Fruit fly (Drosophila melanogaster): ENCODE measurements around the gene CG11417.

The CG11417 gene

dm6 chrX:1398455-1399055, 44.7 kb downstream of the CG11417 start (continued):
- no peak for TF ChIP-seq lov (optimal IDR thresholded peaks at IDR 0.05)
- TF ChIP-seq lov (GFP tag; IDR thresholded peaks at IDR 0.05): 0 out of 3 replicates have a peak, but pooled peaks have one; percentile 47
- TF ChIP-seq CG32767 (GFP tag; IDR thresholded peaks at IDR 0.05): peak; percentile 63; the same call in 1 of the 2 replicates
- no peak for TF ChIP-seq CG8359 (GFP tag; optimal IDR thresholded peaks at IDR 0.05; ENCODE audit: borderline replicate concordance)
- TF ChIP-seq odd (GFP tag; optimal IDR thresholded peaks at IDR 0.05): peak; percentile 39
- no peak for TF ChIP-seq inv (GFP tag; IDR thresholded peaks at IDR 0.05; ENCODE audit: partially characterized antibody)
- peak; percentile 64 for TF ChIP-seq tin (GFP tag; optimal IDR thresholded peaks at IDR 0.05)
- TF ChIP-seq CG2875 (GFP tag; optimal IDR thresholded peaks at IDR 0.05): peak; percentile 55
- no peak for TF ChIP-seq HLHmδ (GFP tag; optimal IDR thresholded peaks at IDR 0.05)
- TF ChIP-seq Oaz (GFP tag; IDR thresholded peaks at IDR 0.05): peak; percentile 53
- peak; percentile 67 for TF ChIP-seq CG9932 (GFP tag; IDR thresholded peaks at IDR 0.05)
- no peak for TF ChIP-seq vnd (GFP tag; IDR thresholded peaks at IDR 0.05; ENCODE audit: partially characterized antibody)
- no peak for TF ChIP-seq nau (GFP tag; optimal IDR thresholded peaks at IDR 0.05)
- peak; percentile 67 for TF ChIP-seq CG2712 (tag; optimal IDR thresholded peaks at IDR 0.05)
- TF ChIP-seq tgo (GFP tag; IDR thresholded peaks at IDR 0.05): peak; percentile 72
- no peak for TF ChIP-seq CG12769 (tag; optimal IDR thresholded peaks at IDR 0.05)
- TF ChIP-seq CG6654 (GFP tag; optimal IDR thresholded peaks at IDR 0.05): no peak
- peak; percentile 65 for TF ChIP-seq Antp (GFP tag; optimal IDR thresholded peaks at IDR 0.05)
- no peak for TF ChIP-seq CG1832 (GFP tag; optimal IDR thresholded peaks at IDR 0.05)
- peak; percentile 73; the same call in 1 of the 2 replicates for TF ChIP-seq CG6689 (GFP tag; IDR thresholded peaks at IDR 0.05)
- no peak for TF ChIP-seq repo (GFP tag; optimal IDR thresholded peaks at IDR 0.05)
- TF ChIP-seq da (GFP tag; optimal IDR thresholded peaks at IDR 0.05): no peak
- peak; percentile 53 for TF ChIP-seq Dip3 (GFP tag; optimal IDR thresholded peaks at IDR 0.05)
- TF ChIP-seq amos (GFP tag; IDR thresholded peaks at IDR 0.05; ENCODE audit: partially characterized antibody): no peak
- peak; percentile 31; the same call in 1 of the 2 replicates for TF ChIP-seq dati (GFP tag; IDR thresholded peaks at IDR 0.05)
- TF ChIP-seq HLH54F (GFP tag; optimal IDR thresholded peaks at IDR 0.05): peak; percentile 57
- peak; percentile 64 for TF ChIP-seq CG12391 (tag; optimal IDR thresholded peaks at IDR 0.05)
- peak; percentile 19 for TF ChIP-seq fu2 (GFP tag; optimal IDR thresholded peaks at IDR 0.05)
- peak; percentile 12; the same call in 1 of the 3 replicates for TF ChIP-seq sr (GFP tag; IDR thresholded peaks at IDR 0.05)
- peak; percentile 32; the same call in 1 of the 2 replicates for TF ChIP-seq gt (GFP tag; IDR thresholded peaks at IDR 0.05)
- no peak for TF ChIP-seq CG5180 (GFP tag; optimal IDR thresholded peaks at IDR 0.05)
- TF ChIP-seq CG6765 (GFP tag; optimal IDR thresholded peaks at IDR 0.05): no peak
- peak; percentile 47 for TF ChIP-seq dmrt11E (tag; optimal IDR thresholded peaks at IDR 0.05)
- TF ChIP-seq CG7271 (tag; optimal IDR thresholded peaks at IDR 0.05): no peak
- peak; percentile 25; the same call in 1 of the 2 replicates for TF ChIP-seq Ravus (GFP tag; IDR thresholded peaks at IDR 0.05)
- TF ChIP-seq bab2 (GFP tag; optimal IDR thresholded peaks at IDR 0.05): peak; percentile 42
- TF ChIP-seq sisA (GFP tag; IDR thresholded peaks at IDR 0.05): peak; percentile 84
- peak; percentile 12 for TF ChIP-seq schlank (tag; optimal IDR thresholded peaks at IDR 0.05)
- TF ChIP-seq BEAF-32 (GFP tag; optimal IDR thresholded peaks at IDR 0.05): no peak
- TF ChIP-seq CG9797 (GFP tag; optimal IDR thresholded peaks at IDR 0.05): no peak
- no peak for TF ChIP-seq HmgD (GFP tag; optimal IDR thresholded peaks at IDR 0.05)
- peak; percentile 58 for TF ChIP-seq Rx (GFP tag; IDR thresholded peaks at IDR 0.05)
- peak; percentile 38 for TF ChIP-seq az2 (GFP tag; optimal IDR thresholded peaks at IDR 0.05)
- TF ChIP-seq cg (GFP tag; optimal IDR thresholded peaks at IDR 0.05): no peak
- no peak for TF ChIP-seq rib (GFP tag; IDR thresholded peaks at IDR 0.05)
- TF ChIP-seq ems (GFP tag; optimal IDR thresholded peaks at IDR 0.05): peak; percentile 33
- TF ChIP-seq ash1 (GFP tag; optimal IDR thresholded peaks at IDR 0.05): no peak
- peak; percentile 63 for TF ChIP-seq Xbp1 (GFP tag; optimal IDR thresholded peaks at IDR 0.05)
- peak; percentile 59 for TF ChIP-seq CG4404 (GFP tag; IDR thresholded peaks at IDR 0.05)
- peak; percentile 53 for TF ChIP-seq NFAT (GFP tag; IDR thresholded peaks at IDR 0.05)
